Fruit fly (Drosophila melanogaster) whole organism: Measurements from ENCODE around the gene Hr78.

Experiments
- CG8478 ChIP-seq: fragments of >200 bp; optimal IDR thresholded peaks from 2 replicates; lab custom pipeline; 2018; ENCODE audit warnings: inconsistent platforms
- Dll ChIP-seq: fragments of >200 bp; optimal IDR thresholded peaks from 2 replicates; lab custom pipeline; 2017
- EcR ChIP-seq, 2 experiments: fragments of >200 bp; optimal IDR thresholded peaks; 2 replicates each; lab custom pipeline; 2017; ENCODE audit warnings: missing biosample characterization in 2 of 2, missing genetic modification characterization in 2 of 2, missing genetic modification reagents in 2 of 2
- pan ChIP-seq: fragments of >200 bp; optimal IDR thresholded peaks from 2 replicates; lab custom pipeline; 2017
- psq ChIP-seq: fragments of >200 bp; optimal IDR thresholded peaks from 2 replicates; lab custom pipeline; 2017
- usp ChIP-seq: fragments of >200 bp; optimal IDR thresholded peaks from 2 replicates; lab custom pipeline; 2017; ENCODE audit warnings: missing biosample characterization, missing genetic modification characterization, mixed read lengths

DNA sequence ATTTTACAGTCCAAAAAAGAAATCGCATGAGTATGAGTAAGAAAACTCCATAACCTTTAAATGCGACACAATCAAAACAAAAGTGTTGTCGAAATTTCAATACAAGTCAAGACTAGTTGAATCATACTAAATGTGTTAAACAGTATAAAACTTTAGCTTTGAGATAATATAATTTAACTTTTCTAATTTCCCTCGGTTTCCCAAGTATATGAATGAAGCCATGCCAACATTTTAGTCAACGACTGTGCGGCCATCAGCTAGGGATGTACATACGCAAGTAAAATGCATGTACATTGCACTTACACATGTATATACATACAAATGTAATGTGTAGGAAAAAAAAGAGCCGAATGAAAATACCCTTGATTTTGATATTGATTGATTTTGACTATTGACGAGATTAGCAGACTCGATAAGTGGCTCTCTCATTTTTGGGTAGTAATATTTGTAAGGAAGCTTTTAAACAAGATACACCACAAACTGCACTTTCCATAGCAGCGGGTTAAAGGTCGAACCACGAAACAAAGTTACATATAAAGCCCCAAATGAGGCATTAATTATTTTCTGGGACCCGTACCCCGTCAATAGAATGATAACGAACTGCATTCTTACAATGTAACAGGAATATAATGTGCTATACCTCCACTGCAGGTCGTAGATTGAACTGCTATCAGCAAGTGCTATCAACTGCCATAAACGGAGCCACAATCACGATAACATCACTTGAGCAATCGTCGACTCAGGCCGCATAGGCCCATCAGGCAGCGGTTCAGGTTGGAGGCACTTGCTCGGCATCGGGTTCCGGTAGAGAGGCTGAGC, 27.0 kb upstream of the Hr78 start:
- TF ChIP-seq psq (lab: Kevin White, UChicago), result no peak
- TF ChIP-seq usp (GFP tag; lab: Kevin White, UChicago), result no peak
- TF ChIP-seq pan (lab: Kevin White, UChicago), result no peak
- TF ChIP-seq EcR (GFP tag; optimal IDR thresholded peaks at IDR 0.05; lab: Kevin White, UChicago), result no peak
- TF ChIP-seq CG8478 (lab: Kevin White, UChicago), result no peak
- no peak for TF ChIP-seq Dll
